Fruit fly (Drosophila melanogaster) whole organism, embryonic: ENCODE data around the gene CG46463.

Experiments used
- CG10959 ChIP-seq: fragments of 200-800 bp; sonication (Bioruptor generic); IDR thresholded peaks from 2 replicates; pipeline ENCODE4 v1.3.6; 2022; ENCODE audit warnings: missing biosample characterization, missing genetic modification characterization
- CG14050 ChIP-seq: fragments of 200-800 bp; sonication (Bioruptor generic); IDR thresholded peaks from 3 replicates; pipeline ENCODE4 v1.3.6; 2022; ENCODE audit warnings: missing biosample characterization, missing genetic modification characterization
- CG15514 ChIP-seq: fragments of 200-800 bp; sonication (Bioruptor generic); optimal IDR thresholded peaks from 3 replicates; lab custom pipeline; 2017; ENCODE audit warnings: missing biosample characterization, missing genetic modification characterization, mild to moderate bottlenecking, moderate library complexity, missing genetic modification reagents
- CG1792 ChIP-seq: fragments of 200-800 bp; sonication (Bioruptor generic); optimal IDR thresholded peaks from 2 replicates; lab custom pipeline; 2016; ENCODE audit warnings: missing biosample characterization, missing genetic modification characterization
- CG2875 ChIP-seq: fragments of 200-800 bp; sonication (Bioruptor generic); optimal IDR thresholded peaks from 2 replicates; lab custom pipeline; 2017; ENCODE audit warnings: missing biosample characterization, mild to moderate bottlenecking, missing genetic modification characterization, missing genetic modification reagents
- CG31388 ChIP-seq: fragments of 200-800 bp; sonication (Bioruptor generic); optimal IDR thresholded peaks from 2 replicates; lab custom pipeline; 2016; ENCODE audit warnings: missing biosample characterization, missing genetic modification characterization
- CG3407 ChIP-seq: fragments of 200-800 bp; sonication (Bioruptor generic); optimal IDR thresholded peaks from 2 replicates; lab custom pipeline; 2018; ENCODE audit warnings: missing biosample characterization, mild to moderate bottlenecking, missing genetic modification characterization
- CG4617 ChIP-seq: fragments of 200-800 bp; sonication (Bioruptor generic); optimal IDR thresholded peaks from 3 replicates; lab custom pipeline; 2016; ENCODE audit warnings: missing biosample characterization, missing genetic modification characterization, borderline replicate concordance
- CG6272 ChIP-seq: fragments of 200-800 bp; sonication (Bioruptor generic); IDR thresholded peaks from 2 replicates; pipeline ENCODE4 v1.3.6; 2022; ENCODE audit warnings: missing biosample characterization, missing genetic modification characterization
- CG6765 ChIP-seq: fragments of 200-800 bp; sonication (Bioruptor generic); optimal IDR thresholded peaks from 3 replicates; lab custom pipeline; 2017; ENCODE audit warnings: missing biosample characterization, mild to moderate bottlenecking, missing genetic modification characterization
- CG7372 ChIP-seq: fragments of 200-800 bp; sonication (Bioruptor generic); IDR thresholded peaks from 2 replicates; pipeline ENCODE4 v1.3.6; 2022; ENCODE audit warnings: missing biosample characterization, missing genetic modification characterization
- CG9797 ChIP-seq: fragments of 200-800 bp; sonication (Bioruptor generic); optimal IDR thresholded peaks from 3 replicates; lab custom pipeline; 2018; ENCODE audit warnings: missing biosample characterization, mild to moderate bottlenecking, missing genetic modification characterization
- CkIIα-i1 ChIP-seq: fragments of 200-800 bp; sonication (Bioruptor generic); IDR thresholded peaks from 2 replicates; pipeline ENCODE4 v1.3.6; 2022; ENCODE audit warnings: missing biosample characterization, missing genetic modification characterization
- Doc2 ChIP-seq: fragments of 200-800 bp; sonication (Bioruptor generic); IDR thresholded peaks from 2 replicates; pipeline ENCODE4 v1.3.6; 2022; ENCODE audit warnings: missing biosample characterization, missing genetic modification characterization
- Dp ChIP-seq: fragments of 200-800 bp; sonication (Bioruptor generic); optimal IDR thresholded peaks from 2 replicates; lab custom pipeline; 2018; ENCODE audit warnings: missing biosample characterization, mild to moderate bottlenecking, missing genetic modification characterization, moderate library complexity
- Eip74EF ChIP-seq, 2 experiments: fragments of 200-800 bp in 1 of 2; fragments of >200 bp in 1 of 2; sonication (Bioruptor generic) in 1 of 2; optimal IDR thresholded peaks; 2 replicates each; lab custom pipeline; 2017 to 2019; ENCODE audit warnings: missing biosample characterization in 2 of 2, missing genetic modification characterization in 2 of 2, mild to moderate bottlenecking in 1 of 2, moderate library complexity in 1 of 2
- HLH3B ChIP-seq: fragments of 200-800 bp; sonication (Bioruptor generic); IDR thresholded peaks from 2 replicates; pipeline ENCODE4 v1.3.6; 2022; ENCODE audit warnings: missing biosample characterization, missing genetic modification characterization
- HmgD ChIP-seq: fragments of 200-800 bp; sonication (Bioruptor generic); optimal IDR thresholded peaks from 3 replicates; lab custom pipeline; 2016; ENCODE audit warnings: missing biosample characterization, missing genetic modification characterization
- Hsf ChIP-seq: fragments of 200-800 bp; sonication (Bioruptor generic); optimal IDR thresholded peaks from 3 replicates; lab custom pipeline; 2016; ENCODE audit warnings: missing biosample characterization, missing genetic modification characterization
- Lim3 ChIP-seq: fragments of 200-800 bp; sonication (Bioruptor generic); IDR thresholded peaks from 2 replicates; pipeline ENCODE4 v1.3.6; 2022; ENCODE audit warnings: missing biosample characterization, missing genetic modification characterization
- Lpt ChIP-seq: fragments of >200 bp; optimal IDR thresholded peaks from 2 replicates; lab custom pipeline; 2018; ENCODE audit warnings: missing biosample characterization, missing genetic modification characterization
- MESR4 ChIP-seq: fragments of 200-800 bp; sonication (Bioruptor generic); optimal IDR thresholded peaks from 2 replicates; lab custom pipeline; 2018; ENCODE audit warnings: missing biosample characterization, mild to moderate bottlenecking, missing genetic modification characterization, moderate library complexity
- MTF-1 ChIP-seq: fragments of 200-800 bp; sonication (Bioruptor generic); optimal IDR thresholded peaks from 2 replicates; lab custom pipeline; 2018; ENCODE audit warnings: missing biosample characterization, mild to moderate bottlenecking, missing genetic modification characterization, borderline replicate concordance
- Max ChIP-seq: fragments of 200-800 bp; sonication (Bioruptor generic); optimal IDR thresholded peaks from 2 replicates; lab custom pipeline; 2016; ENCODE audit warnings: missing biosample characterization, mild to moderate bottlenecking, missing genetic modification characterization
- Rfx ChIP-seq: fragments of 200-800 bp; sonication (Bioruptor generic); IDR thresholded peaks from 2 replicates; pipeline ENCODE4 v1.3.6; 2022; ENCODE audit warnings: missing biosample characterization, missing genetic modification characterization
- Rx ChIP-seq: fragments of 200-800 bp; sonication (Bioruptor generic); IDR thresholded peaks from 2 replicates; pipeline ENCODE4 v1.3.6; 2022; ENCODE audit warnings: missing biosample characterization, missing genetic modification characterization
- ase ChIP-seq: fragments of 200-800 bp; sonication (Bioruptor generic); IDR thresholded peaks from 3 replicates; pipeline ENCODE4 v1.3.6; 2022; ENCODE audit warnings: missing biosample characterization, missing genetic modification characterization
- bab2 ChIP-seq: fragments of 200-800 bp; sonication (Bioruptor generic); optimal IDR thresholded peaks from 2 replicates; lab custom pipeline; 2016; ENCODE audit warnings: missing biosample characterization, missing genetic modification characterization
- croc ChIP-seq: fragments of 200-800 bp; sonication (Bioruptor generic); conservative IDR thresholded peaks from 3 replicates; pipeline ENCODE4 v1.3.6; 2022; ENCODE audit warnings: missing biosample characterization, missing genetic modification characterization
- da ChIP-seq: fragments of 200-800 bp; sonication (Bioruptor generic); optimal IDR thresholded peaks from 2 replicates; lab custom pipeline; 2016; ENCODE audit warnings: missing biosample characterization, missing genetic modification characterization
- dysf ChIP-seq: fragments of 200-800 bp; sonication (Bioruptor generic); IDR thresholded peaks from 3 replicates; pipeline ENCODE4 v1.3.6; 2022; ENCODE audit warnings: missing biosample characterization, missing genetic modification characterization
- ems ChIP-seq: fragments of 200-800 bp; sonication (Bioruptor generic); optimal IDR thresholded peaks from 3 replicates; lab custom pipeline; 2016; ENCODE audit warnings: missing biosample characterization, missing genetic modification characterization
- fd102C ChIP-seq: fragments of 200-800 bp; sonication (Bioruptor generic); optimal IDR thresholded peaks from 2 replicates; lab custom pipeline; 2018; ENCODE audit warnings: missing biosample characterization, mild to moderate bottlenecking, missing genetic modification characterization, moderate library complexity
- ftz-f1 ChIP-seq: fragments of 200-800 bp; sonication (Bioruptor generic); optimal IDR thresholded peaks from 2 replicates; lab custom pipeline; 2016; ENCODE audit warnings: missing biosample characterization, missing genetic modification characterization
- hb ChIP-seq: fragments of 200-800 bp; sonication (Bioruptor generic); IDR thresholded peaks from 3 replicates; pipeline ENCODE4 v1.3.6; 2022; ENCODE audit warnings: missing biosample characterization, missing genetic modification characterization; ENCODE audit not compliant: partially characterized antibody
- lov ChIP-seq, 2 experiments: fragments of 200-800 bp in 1 of 2; fragments of >200 bp in 1 of 2; sonication (Bioruptor generic) in 1 of 2; IDR thresholded peaks in 1 of 2; optimal IDR thresholded peaks in 1 of 2; 2 replicates in 1 of 2; 3 replicates in 1 of 2; pipeline versions ENCODE4 v1.3.6 to Lab custom; 2017 to 2022; ENCODE audit warnings: missing biosample characterization in 1 of 2, missing genetic modification characterization in 1 of 2
- p53 ChIP-seq: fragments of 200-800 bp; sonication (Bioruptor generic); optimal IDR thresholded peaks from 2 replicates; lab custom pipeline; 2016; ENCODE audit warnings: missing biosample characterization, missing genetic modification characterization
- pfk ChIP-seq: fragments of 200-800 bp; sonication (Bioruptor generic); optimal IDR thresholded peaks from 2 replicates; lab custom pipeline; 2018; ENCODE audit warnings: missing biosample characterization, mild to moderate bottlenecking, missing genetic modification characterization, moderate library complexity
- pnt ChIP-seq: fragments of 200-800 bp; sonication (Bioruptor generic); optimal IDR thresholded peaks from 3 replicates; lab custom pipeline; 2016; ENCODE audit warnings: missing biosample characterization, missing genetic modification characterization
- prd ChIP-seq, 3 experiments: fragments of >200 bp in 2 of 3; fragments of 200-800 bp in 1 of 3; sonication (Bioruptor generic) in 1 of 3; optimal IDR thresholded peaks in 2 of 3; IDR thresholded peaks in 1 of 3; 2 replicates in 2 of 3; 3 replicates in 1 of 3; pipeline versions ENCODE4 v1.3.6 to Lab custom; 2017 to 2022; ENCODE audit warnings: missing biosample characterization in 1 of 3, missing genetic modification characterization in 1 of 3
- run ChIP-seq: fragments of 200-800 bp; sonication (Bioruptor generic); optimal IDR thresholded peaks from 3 replicates; lab custom pipeline; 2018; ENCODE audit warnings: missing biosample characterization, mild to moderate bottlenecking, missing genetic modification characterization
- salm ChIP-seq: fragments of 200-800 bp; sonication (Bioruptor generic); optimal IDR thresholded peaks from 2 replicates; lab custom pipeline; 2018; ENCODE audit warnings: missing biosample characterization, mild to moderate bottlenecking, missing genetic modification characterization
- schlank ChIP-seq: fragments of 200-800 bp; sonication (Bioruptor generic); optimal IDR thresholded peaks from 2 replicates; lab custom pipeline; 2018; ENCODE audit warnings: missing biosample characterization, mild to moderate bottlenecking, missing genetic modification characterization
- scrt ChIP-seq: fragments of 200-800 bp; sonication (Bioruptor generic); optimal IDR thresholded peaks from 2 replicates; lab custom pipeline; 2018; ENCODE audit warnings: missing biosample characterization, mild to moderate bottlenecking, missing genetic modification characterization, moderate library complexity
- sd ChIP-seq: fragments of 200-800 bp; sonication (Bioruptor generic); optimal IDR thresholded peaks from 3 replicates; lab custom pipeline; 2018; ENCODE audit warnings: missing biosample characterization, mild to moderate bottlenecking, missing genetic modification characterization, moderate library complexity
- tna ChIP-seq: fragments of 200-800 bp; sonication (Bioruptor generic); IDR thresholded peaks from 2 replicates; pipeline ENCODE4 v1.3.6; 2022; ENCODE audit warnings: missing biosample characterization, missing genetic modification characterization; ENCODE audit not compliant: partially characterized antibody
- vnd ChIP-seq: fragments of 200-800 bp; sonication (Bioruptor generic); IDR thresholded peaks from 3 replicates; pipeline ENCODE4 v1.3.6; 2022; ENCODE audit warnings: missing biosample characterization, missing genetic modification characterization; ENCODE audit not compliant: partially characterized antibody
- wor ChIP-seq: fragments of 200-800 bp; sonication (Bioruptor generic); IDR thresholded peaks from 2 replicates; pipeline ENCODE4 v1.3.6; 2022; ENCODE audit warnings: missing biosample characterization, missing genetic modification characterization

The CG46463 gene

dm6 chr3L:3460402-3461027, 600 bp upstream of the CG46463 start, which contains the start of gene eIF5B (continued):
- TF ChIP-seq MTF-1 (peak; percentile 23), da (GFP tag; lab: Kevin White, UChicago) (no peak), CG2875 (peak; percentile 41), hb (GFP tag; lab: Robert Waterston, UW) (no peak), wor (GFP tag; lab: Robert Waterston, UW) (peak; percentile 78), tna (no peak), Lpt (no peak), Max (GFP tag; lab: Kevin White, UChicago) (peak; percentile 49), CG4617 (GFP tag; lab: Kevin White, UChicago) (peak; percentile 52), schlank (tag; lab: Kevin White, UChicago) (peak; percentile 42), CG1792 (GFP tag; lab: Kevin White, UChicago) (no peak), CG10959 (GFP tag; lab: Robert Waterston, UW) (peak; percentile 59), vnd (GFP tag; lab: Robert Waterston, UW) (no peak), CG9797 (GFP tag; lab: Kevin White, UChicago) (peak; percentile 60), CG31388 (GFP tag; lab: Kevin White, UChicago) (no peak), run (tag; lab: Kevin White, UChicago) (peak; percentile 28), CG3407 (GFP tag; lab: Kevin White, UChicago) (peak; percentile 38), CG6765 (GFP tag; lab: Kevin White, UChicago) (no peak), CG15514 (GFP tag; lab: Kevin White, UChicago) (peak; percentile 57), pnt (GFP tag; lab: Kevin White, UChicago) (peak; percentile 58), Dp (GFP tag; lab: Kevin White, UChicago) (no peak), Lim3 (GFP tag; lab: Robert Waterston, UW) (peak; percentile 31; the same call in 1 of the 2 replicates), CG6272 (GFP tag; lab: Robert Waterston, UW) (peak; percentile 82), lov (optimal IDR thresholded peaks at IDR 0.05; lab: Kevin White, UChicago) (no peak), lov (GFP tag; IDR thresholded peaks at IDR 0.05; lab: Robert Waterston, UW) (peak; percentile 70; the same call in 1 of the 3 replicates), HLH3B (GFP tag; lab: Robert Waterston, UW) (peak; percentile 72; the same call in 1 of the 2 replicates), Rx (GFP tag; lab: Robert Waterston, UW) (peak; percentile 84), pfk (GFP tag; lab: Kevin White, UChicago) (no peak), Hsf (GFP tag; lab: Kevin White, UChicago) (peak; percentile 69), CG7372 (GFP tag; lab: Robert Waterston, UW) (peak; percentile 78), salm (tag; lab: Kevin White, UChicago) (peak; percentile 38), Doc2 (0 out of 2 replicates have a peak, but pooled peaks have one; percentile 31), bab2 (GFP tag; lab: Kevin White, UChicago) (peak; percentile 50), HmgD (no peak), dysf (GFP tag; lab: Robert Waterston, UW) (peak; percentile 86), ftz-f1 (GFP tag; lab: Kevin White, UChicago) (peak; percentile 15), MESR4 (GFP tag; lab: Kevin White, UChicago) (peak; percentile 94), p53 (GFP tag; lab: Kevin White, UChicago) (no peak), sd (tag; lab: Kevin White, UChicago) (no peak), Eip74EF (GFP tag; optimal IDR thresholded peaks at IDR 0.05; lab: Kevin White, UChicago) (peak in 1 of 2 experiments; percentile 31), fd102C (peak; percentile 18), CG14050 (peak; percentile 81), CkIIα-i1 (no peak), scrt (GFP tag; lab: Kevin White, UChicago) (peak; percentile 6), ase (peak; percentile 84), prd (optimal IDR thresholded peaks at IDR 0.05; lab: Kevin White, UChicago) (no peak), prd (GFP tag; IDR thresholded peaks at IDR 0.05; lab: Robert Waterston, UW) (peak; percentile 91), Rfx (GFP tag; lab: Robert Waterston, UW) (peak; percentile 89), ems (GFP tag; lab: Kevin White, UChicago) (peak; percentile 58), croc (GFP tag; lab: Robert Waterston, UW) (peak; percentile 69)
